Worm (Caenorhabditis elegans) whole organism, young adult: ENCODE results near the gene wrb-1.
A peak's percentile ranks its signal among the peaks of the same experiment; 100 is the strongest.

Source experiments
- B0035.1 ChIP-seq: sonication (generic microtip); optimal IDR thresholded peaks from 2 replicates; lab custom pipeline; 2016; ENCODE audit warnings: missing genetic modification characterization, mild to moderate bottlenecking, missing compliant biosample characterization, missing genotype, missing genetic modification reagents
- C17E4.6 ChIP-seq: fragments of 200-800 bp; sonication (Bioruptor generic); IDR thresholded peaks from 2 replicates; pipeline ENCODE4 v1.3.6; 2022; ENCODE audit warnings: missing genetic modification reagents, missing genetic modification characterization, missing compliant biosample characterization
- F22D6.2 ChIP-seq: sonication (generic microtip); optimal IDR thresholded peaks from 2 replicates; lab custom pipeline; 2016; ENCODE audit warnings: mild to moderate bottlenecking, missing genetic modification characterization, missing compliant biosample characterization
- F33H1.4 ChIP-seq: fragments of 200-800 bp; sonication (Bioruptor generic); IDR thresholded peaks from 2 replicates; pipeline ENCODE4 v1.3.6; 2022; ENCODE audit warnings: missing genetic modification reagents, missing genetic modification characterization, missing compliant biosample characterization
- F37B4.10 ChIP-seq: fragments of 200-800 bp; sonication (Bioruptor generic); IDR thresholded peaks from 2 replicates; pipeline ENCODE4 v1.3.6; 2022; ENCODE audit warnings: missing genetic modification characterization, missing compliant biosample characterization
- F49E8.2 ChIP-seq: sonication (generic microtip); optimal IDR thresholded peaks from 3 replicates; lab custom pipeline; 2017; ENCODE audit warnings: missing genetic modification characterization, mild to moderate bottlenecking, missing compliant biosample characterization, antibody characterized with exemption, moderate library complexity; ENCODE audit not compliant: insufficient read depth
- F52B5.7 ChIP-seq: sonication (generic microtip); optimal IDR thresholded peaks from 2 replicates; lab custom pipeline; 2016; ENCODE audit warnings: mild to moderate bottlenecking, missing genetic modification characterization, missing compliant biosample characterization
- K11D2.4 ChIP-seq: fragments of 200-800 bp; sonication (Bioruptor generic); IDR thresholded peaks from 2 replicates; pipeline ENCODE4 v1.3.6; 2022; ENCODE audit warnings: missing genetic modification reagents, missing genetic modification characterization, missing compliant biosample characterization
- K12H6.12 ChIP-seq: fragments of 200-800 bp; sonication (Bioruptor generic); optimal IDR thresholded peaks from 2 replicates; lab custom pipeline; 2018; ENCODE audit warnings: mild to moderate bottlenecking, missing genetic modification characterization, missing compliant biosample characterization
- T07F8.4 ChIP-seq: sonication (generic microtip); optimal IDR thresholded peaks from 2 replicates; lab custom pipeline; 2016; ENCODE audit warnings: mild to moderate bottlenecking, missing genetic modification characterization, moderate library complexity, missing compliant biosample characterization
- ZK185.1 ChIP-seq: sonication (generic microtip); optimal IDR thresholded peaks from 2 replicates; lab custom pipeline; 2016; ENCODE audit warnings: mild to moderate bottlenecking, missing genetic modification characterization, missing compliant biosample characterization; ENCODE audit not compliant: poor library complexity, severe bottlenecking
- attf-3 ChIP-seq: fragments of 200-800 bp; sonication (Bioruptor generic); conservative IDR thresholded peaks from 2 replicates; pipeline ENCODE4 v1.3.6; 2022; ENCODE audit warnings: missing genetic modification reagents, missing genetic modification characterization, missing compliant biosample characterization
- bed-2 ChIP-seq: fragments of 200-800 bp; sonication (Bioruptor generic); IDR thresholded peaks from 2 replicates; pipeline ENCODE4 v1.3.6; 2022; ENCODE audit warnings: missing genetic modification reagents, missing genetic modification characterization, missing compliant biosample characterization
- cebp-1 ChIP-seq, 2 experiments: fragments of 200-800 bp in 1 of 2; sonication (Bioruptor generic) in 1 of 2; sonication (generic microtip) in 1 of 2; IDR thresholded peaks in 1 of 2; optimal IDR thresholded peaks in 1 of 2; 2 replicates each; pipeline versions ENCODE4 v1.3.6 to Lab custom; 2017 to 2022; ENCODE audit warnings: missing compliant biosample characterization in 2 of 2, missing genetic modification characterization in 2 of 2, mild to moderate bottlenecking in 1 of 2, missing genetic modification reagents in 1 of 2, moderate library complexity in 1 of 2
- ceh-100 ChIP-seq: fragments of 200-800 bp; sonication (Bioruptor generic); IDR thresholded peaks from 2 replicates; pipeline ENCODE4 v1.3.6; 2022; ENCODE audit warnings: missing genetic modification reagents, missing genetic modification characterization, missing compliant biosample characterization
- ceh-40 ChIP-seq: fragments of 200-800 bp; sonication (Bioruptor generic); IDR thresholded peaks from 2 replicates; pipeline ENCODE4 v1.3.6; 2022; ENCODE audit warnings: missing genetic modification characterization, missing compliant biosample characterization
- dpff-1 ChIP-seq: sonication (generic microtip); optimal IDR thresholded peaks from 2 replicates; lab custom pipeline; 2017; ENCODE audit warnings: mild to moderate bottlenecking, missing genetic modification characterization, missing compliant biosample characterization
- efl-1 ChIP-seq: fragments of 150-350 bp; optimal IDR thresholded peaks from 2 replicates; lab custom pipeline; 2014; ENCODE audit warnings: missing biosample characterization, missing genetic modification reagents, missing genetic modification characterization
- egl-18 ChIP-seq: fragments of 200-800 bp; sonication (Bioruptor generic); IDR thresholded peaks from 2 replicates; pipeline ENCODE4 v1.3.6; 2022; ENCODE audit warnings: missing genetic modification reagents, missing genetic modification characterization, missing compliant biosample characterization
- egrh-3 ChIP-seq: fragments of 200-800 bp; sonication (Bioruptor generic); IDR thresholded peaks from 2 replicates; pipeline ENCODE4 v1.3.6; 2022; ENCODE audit warnings: missing genetic modification reagents, missing genetic modification characterization, missing compliant biosample characterization
- ets-4 ChIP-seq: fragments of 200-800 bp; sonication (Bioruptor generic); optimal IDR thresholded peaks from 2 replicates; lab custom pipeline; 2018; ENCODE audit warnings: mild to moderate bottlenecking, missing genetic modification characterization, missing compliant biosample characterization
- gei-17 ChIP-seq: fragments of 200-800 bp; sonication (Bioruptor generic); optimal IDR thresholded peaks from 2 replicates; lab custom pipeline; 2018; ENCODE audit warnings: mild to moderate bottlenecking, missing genetic modification characterization, missing compliant biosample characterization
- hsf-1 ChIP-seq: fragments of 200-800 bp; sonication (Bioruptor generic); IDR thresholded peaks from 2 replicates; pipeline ENCODE4 v1.3.6; 2022; ENCODE audit warnings: missing genetic modification reagents, missing genetic modification characterization, missing compliant biosample characterization
- lag-1 ChIP-seq: fragments of 200-800 bp; sonication (Bioruptor generic); IDR thresholded peaks from 2 replicates; pipeline ENCODE4 v1.3.6; 2022; ENCODE audit warnings: missing genetic modification reagents, missing genetic modification characterization, missing compliant biosample characterization
- let-607 ChIP-seq, 2 experiments: fragments of 200-800 bp in 1 of 2; sonication (Bioruptor generic) in 1 of 2; sonication (generic microtip) in 1 of 2; optimal IDR thresholded peaks; 2 replicates each; lab custom pipeline; 2016 to 2018; ENCODE audit warnings: mild to moderate bottlenecking in 2 of 2, missing compliant biosample characterization in 2 of 2, missing genetic modification characterization in 2 of 2, moderate library complexity in 2 of 2, missing genotype in 1 of 2
- lin-40 ChIP-seq: sonication (generic microtip); optimal IDR thresholded peaks from 2 replicates; lab custom pipeline; 2016; ENCODE audit warnings: missing genetic modification characterization, mild to moderate bottlenecking, missing compliant biosample characterization, missing genotype, missing genetic modification reagents
- madf-6 ChIP-seq: fragments of 200-800 bp; sonication (Bioruptor generic); IDR thresholded peaks from 2 replicates; pipeline ENCODE4 v1.3.6; 2022; ENCODE audit warnings: missing genetic modification reagents, missing genetic modification characterization, missing compliant biosample characterization
- mcd-1 ChIP-seq: fragments of 200-800 bp; sonication (Bioruptor generic); IDR thresholded peaks from 2 replicates; pipeline ENCODE4 v1.3.6; 2022; ENCODE audit warnings: missing genetic modification reagents, missing genetic modification characterization, missing compliant biosample characterization
- nfyb-1 ChIP-seq: fragments of 200-800 bp; sonication (Bioruptor generic); IDR thresholded peaks from 2 replicates; pipeline ENCODE4 v1.3.6; 2022; ENCODE audit warnings: missing genetic modification reagents, missing genetic modification characterization, missing compliant biosample characterization
- nhr-120 ChIP-seq: fragments of 200-800 bp; sonication (Bioruptor generic); IDR thresholded peaks from 2 replicates; pipeline ENCODE4 v1.3.6; 2022; ENCODE audit warnings: missing genetic modification characterization, missing compliant biosample characterization
- nhr-179 ChIP-seq: sonication (generic microtip); optimal IDR thresholded peaks from 2 replicates; lab custom pipeline; 2016; ENCODE audit warnings: mild to moderate bottlenecking, missing genetic modification characterization, missing compliant biosample characterization
- nhr-90 ChIP-seq: sonication (generic microtip); optimal IDR thresholded peaks from 2 replicates; lab custom pipeline; 2016; ENCODE audit warnings: missing genotype, mild to moderate bottlenecking, missing genetic modification characterization, missing compliant biosample characterization
- pha-4 ChIP-seq: fragments of 150-350 bp; sonication (generic microtip); optimal IDR thresholded peaks from 2 replicates; lab custom pipeline; 2014; ENCODE audit warnings: missing biosample characterization, missing genetic modification reagents, missing genetic modification characterization
- rcor-1 ChIP-seq: fragments of 200-800 bp; sonication (Bioruptor generic); IDR thresholded peaks from 2 replicates; pipeline ENCODE4 v1.3.6; 2022; ENCODE audit warnings: missing genetic modification reagents, missing genetic modification characterization, missing compliant biosample characterization
- rec-8 ChIP-seq, 2 experiments: sonication (generic microtip); optimal IDR thresholded peaks; 2 replicates each; lab custom pipeline; 2016; ENCODE audit warnings: mild to moderate bottlenecking in 2 of 2, missing genetic modification characterization in 2 of 2, missing genetic modification reagents in 2 of 2, missing genotype in 2 of 2, missing biosample characterization in 1 of 2, missing compliant biosample characterization in 1 of 2, moderate library complexity in 1 of 2
- repo-1 ChIP-seq: sonication (generic microtip); optimal IDR thresholded peaks from 2 replicates; lab custom pipeline; 2017; ENCODE audit warnings: mild to moderate bottlenecking, missing genetic modification characterization, missing compliant biosample characterization
- snpc-3.4 ChIP-seq: sonication (generic microtip); optimal IDR thresholded peaks from 2 replicates; lab custom pipeline; 2017; ENCODE audit warnings: missing genetic modification characterization, mild to moderate bottlenecking, missing compliant biosample characterization, antibody characterized with exemption, moderate library complexity, missing genotype, missing genetic modification reagents
- snpc-4 ChIP-seq, 5 experiments: fragments of 150-350 bp in 1 of 5; sonication (generic microtip) in 4 of 5; optimal IDR thresholded peaks; 2 replicates each; lab custom pipeline; 2014 to 2018; ENCODE audit warnings: missing genetic modification characterization in 5 of 5, missing biosample characterization in 3 of 5, antibody characterized with exemption in 2 of 5, mild to moderate bottlenecking in 2 of 5, missing compliant biosample characterization in 2 of 5, missing genotype in 2 of 5, moderate library complexity in 2 of 5, missing genetic modification reagents in 1 of 5
- tbp1 ChIP-seq: fragments of 200-800 bp; sonication (Bioruptor generic); optimal IDR thresholded peaks from 2 replicates; lab custom pipeline; 2018; ENCODE audit warnings: mild to moderate bottlenecking, missing genetic modification characterization, missing compliant biosample characterization
- unc-130 ChIP-seq: sonication (generic microtip); optimal IDR thresholded peaks from 2 replicates; lab custom pipeline; 2016; ENCODE audit warnings: missing genetic modification reagents, missing genetic modification characterization, missing compliant biosample characterization
- unc-62 ChIP-seq: fragments of 150-350 bp; optimal IDR thresholded peaks from 2 replicates; lab custom pipeline; 2014; ENCODE audit warnings: missing biosample characterization, missing genetic modification reagents, missing genetic modification characterization
- zfh-2 ChIP-seq: fragments of 200-800 bp; sonication (Bioruptor generic); conservative IDR thresholded peaks from 2 replicates; pipeline ENCODE4 v1.3.6; 2022; ENCODE audit warnings: missing genetic modification reagents, missing genetic modification characterization, missing compliant biosample characterization
- zim-3 ChIP-seq: sonication (generic microtip); optimal IDR thresholded peaks from 2 replicates; lab custom pipeline; 2017; ENCODE audit warnings: mild to moderate bottlenecking, missing genetic modification characterization, moderate library complexity, missing compliant biosample characterization
- ztf-25 ChIP-seq: fragments of 200-800 bp; sonication (Bioruptor generic); IDR thresholded peaks from 2 replicates; pipeline ENCODE4 v1.3.6; 2022; ENCODE audit warnings: missing genetic modification reagents, missing genetic modification characterization, missing compliant biosample characterization
- ztf-26 ChIP-seq: sonication (generic microtip); optimal IDR thresholded peaks from 2 replicates; lab custom pipeline; 2017; ENCODE audit warnings: missing genetic modification characterization, missing compliant biosample characterization
- ztf-28 ChIP-seq: fragments of 200-800 bp; sonication (Bioruptor generic); IDR thresholded peaks from 2 replicates; pipeline ENCODE4 v1.3.6; 2022; ENCODE audit warnings: missing genetic modification reagents, missing genetic modification characterization, missing compliant biosample characterization
- ztf-6 ChIP-seq: fragments of 200-800 bp; sonication (Bioruptor generic); IDR thresholded peaks from 2 replicates; pipeline ENCODE4 v1.3.6; 2022; ENCODE audit warnings: missing genetic modification reagents, missing genetic modification characterization, missing compliant biosample characterization

wrb-1 gene

ce11 chrV:1152736-1153135, 43.1 kb upstream of the wrb-1 start (continued):
- TF ChIP-seq nfyb-1 (GFP tag; lab: Robert Waterston, UW) (0 out of 2 replicates have a peak, but pooled peaks have one; percentile 17), rcor-1 (GFP tag; lab: Robert Waterston, UW) (peak; percentile 40; the same call in 1 of the 2 replicates), F37B4.10 (GFP tag; lab: Robert Waterston, UW) (no peak), ztf-26 (tag; lab: Kevin White, UChicago) (no peak), hsf-1 (peak; percentile 71), B0035.1 (no peak), unc-62 (GFP tag; lab: Kevin White, UChicago) (no peak), nhr-120 (GFP tag; lab: Robert Waterston, UW) (no peak), T07F8.4 (tag; lab: Kevin White, UChicago) (no peak), snpc-3.4 (tag; lab: Kevin White, UChicago) (peak; percentile 71), ceh-40 (GFP tag; lab: Robert Waterston, UW) (no peak), egrh-3 (GFP tag; lab: Robert Waterston, UW) (no peak), repo-1 (no peak), egl-18 (no peak), zfh-2 (no peak), F49E8.2 (tag; lab: Kevin White, UChicago) (no peak), tbp1 (GFP tag; lab: Kevin White, UChicago) (peak; percentile 40), nhr-179 (no peak), mcd-1 (GFP tag; lab: Robert Waterston, UW) (peak; percentile 57; the same call in 1 of the 2 replicates), lin-40 (tag; lab: Kevin White, UChicago) (no peak), F33H1.4 (GFP tag; lab: Robert Waterston, UW) (peak; percentile 95), pha-4 (tag; lab: Kevin White, UChicago) (no peak), unc-130 (peak; percentile 43), ztf-28 (GFP tag; lab: Robert Waterston, UW) (no peak), attf-3 (no peak), K11D2.4 (GFP tag; lab: Robert Waterston, UW) (no peak), ets-4 (GFP tag; lab: Kevin White, UChicago) (no peak), efl-1 (GFP tag; lab: Kevin White, UChicago) (peak; percentile 87), C17E4.6 (GFP tag; lab: Robert Waterston, UW) (peak; percentile 41; the same call in 1 of the 2 replicates), gei-17 (no peak), zim-3 (tag; lab: Kevin White, UChicago) (no peak), ztf-6 (GFP tag; lab: Robert Waterston, UW) (no peak), cebp-1 (GFP tag; IDR thresholded peaks at IDR 0.05; lab: Robert Waterston, UW) (no peak), cebp-1 (tag; optimal IDR thresholded peaks at IDR 0.05; lab: Kevin White, UChicago) (no peak), nhr-90 (tag; lab: Kevin White, UChicago) (no peak), snpc-4 (GFP tag; optimal IDR thresholded peaks at IDR 0.05; lab: Kevin White, UChicago) (no peak), snpc-4 (tag; optimal IDR thresholded peaks at IDR 0.05; lab: Kevin White, UChicago) (peak in 2 of 4 experiments; percentile 28 to 48), ztf-25 (no peak), F52B5.7 (tag; lab: Kevin White, UChicago) (no peak), madf-6 (GFP tag; lab: Robert Waterston, UW) (peak; percentile 96), bed-2 (GFP tag; lab: Robert Waterston, UW) (no peak), ZK185.1 (no peak), dpff-1 (no peak), let-607 (tag; optimal IDR thresholded peaks at IDR 0.05; lab: Kevin White, UChicago) (no peak), K12H6.12 (tag; lab: Kevin White, UChicago) (no peak), rec-8 (tag; optimal IDR thresholded peaks at IDR 0.05; lab: Kevin White, UChicago) (no peak), ceh-100 (GFP tag; lab: Robert Waterston, UW) (no peak), F22D6.2 (tag; lab: Kevin White, UChicago) (no peak), lag-1 (no peak)
